Fruit fly (Drosophila melanogaster): ENCODE results near the gene Cyp313a5.

DNA sequence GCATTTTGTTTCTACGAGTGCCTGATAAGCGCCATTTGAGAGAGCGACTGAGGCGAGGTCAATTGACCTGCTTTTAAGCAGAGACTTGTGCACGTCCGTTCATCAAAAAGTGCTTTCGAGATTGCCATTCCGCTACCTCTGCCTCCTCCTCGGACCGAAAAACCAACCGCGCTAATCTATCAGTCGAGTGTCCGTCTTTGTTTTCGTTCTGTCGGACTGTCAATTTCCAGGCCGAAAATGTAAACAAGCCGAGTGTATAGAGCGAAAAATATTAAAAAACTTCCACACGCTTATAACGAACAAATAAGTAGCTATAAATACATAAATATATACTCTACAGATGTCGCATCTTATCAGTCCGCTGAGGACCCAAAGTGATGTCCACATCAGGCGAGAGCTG is 24.5 kb upstream of the Cyp313a5 start:
- TF ChIP-seq Crg-1 (GFP tag; optimal IDR thresholded peaks at IDR 0.05) (no peak), CG5204 (GFP tag; optimal IDR thresholded peaks at IDR 0.05) (no peak), CG7101 (tag; optimal IDR thresholded peaks at IDR 0.05) (no peak)
